Fruit fly (Drosophila melanogaster) whole organism, adult: Measurements from ENCODE around the gene emc.

Experiments
- CG11617 ChIP-seq: fragments of 200-800 bp; sonication (Bioruptor generic); optimal IDR thresholded peaks from 2 replicates; lab custom pipeline; 2017; ENCODE audit warnings: mild to moderate bottlenecking, missing biosample characterization, missing genetic modification reagents, missing genetic modification characterization
- CG12768 ChIP-seq: fragments of 200-800 bp; sonication (Bioruptor generic); optimal IDR thresholded peaks from 2 replicates; lab custom pipeline; 2017; ENCODE audit warnings: missing biosample characterization, missing genetic modification characterization, mild to moderate bottlenecking, moderate library complexity, missing genetic modification reagents
- CG1620 ChIP-seq: fragments of 200-800 bp; sonication (Bioruptor generic); optimal IDR thresholded peaks from 2 replicates; lab custom pipeline; 2016; ENCODE audit warnings: missing biosample characterization, missing genetic modification characterization
- CG33017 ChIP-seq: fragments of 200-800 bp; sonication (Bioruptor generic); optimal IDR thresholded peaks from 2 replicates; lab custom pipeline; 2018; ENCODE audit warnings: missing biosample characterization, mild to moderate bottlenecking, missing genetic modification characterization, moderate library complexity
- CG5204 ChIP-seq: fragments of 200-800 bp; sonication (Bioruptor generic); optimal IDR thresholded peaks from 2 replicates; lab custom pipeline; 2016; ENCODE audit warnings: missing biosample characterization, missing genetic modification characterization
- Clk ChIP-seq: fragments of 200-800 bp; sonication (Bioruptor generic); optimal IDR thresholded peaks from 2 replicates; lab custom pipeline; 2017; ENCODE audit warnings: missing biosample characterization, missing genetic modification characterization
- Crg-1 ChIP-seq: fragments of 200-800 bp; sonication (Bioruptor generic); optimal IDR thresholded peaks from 2 replicates; lab custom pipeline; 2016; ENCODE audit warnings: missing biosample characterization, missing genetic modification characterization
- bab1 ChIP-seq: fragments of 200-800 bp; sonication (Bioruptor generic); optimal IDR thresholded peaks from 3 replicates; lab custom pipeline; 2019; ENCODE audit warnings: missing biosample characterization, mild to moderate bottlenecking, missing genetic modification characterization, moderate library complexity
- cnc ChIP-seq, 2 experiments: fragments of >200 bp; optimal IDR thresholded peaks; 2 replicates each; lab custom pipeline; 2017
- kay ChIP-seq: fragments of 200-800 bp; sonication (Bioruptor generic); peaks from one replicate; lab custom pipeline; 2016; ENCODE audit warnings: missing biosample characterization, missing genetic modification characterization, borderline replicate concordance
- pad ChIP-seq: fragments of 200-800 bp; sonication (Bioruptor generic); optimal IDR thresholded peaks from 3 replicates; lab custom pipeline; 2017; ENCODE audit warnings: missing biosample characterization, missing genetic modification characterization, mild to moderate bottlenecking, moderate library complexity, missing genetic modification reagents

DNA sequence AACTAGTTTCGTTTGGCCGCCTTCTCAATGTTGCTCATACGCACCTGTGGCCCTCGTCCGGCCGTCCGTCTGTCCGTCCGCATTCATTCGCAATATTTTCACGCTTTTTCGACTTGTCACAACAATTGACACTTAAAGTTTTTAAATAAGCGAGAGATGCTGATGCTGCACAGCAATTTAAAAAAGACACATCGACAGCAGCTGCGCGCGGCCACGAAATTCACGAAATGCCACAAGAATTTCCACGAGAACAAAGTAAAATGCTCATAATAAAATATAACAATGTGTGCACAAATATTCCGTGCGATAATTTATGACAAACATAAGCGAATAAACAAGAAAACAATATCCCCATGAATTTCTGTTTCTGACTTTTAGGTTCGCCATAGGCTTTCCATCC lies 37.6 kb downstream of the emc start:
- TF ChIP-seq CG5204 (GFP tag; lab: Kevin White, UChicago) = no peak
- TF ChIP-seq Clk (GFP tag; lab: Kevin White, UChicago) = no peak
- TF ChIP-seq cnc (optimal IDR thresholded peaks at IDR 0.05; lab: Kevin White, UChicago) = no peak
- TF ChIP-seq bab1 (GFP tag; lab: Kevin White, UChicago) = no peak
- TF ChIP-seq kay = no peak
- TF ChIP-seq CG11617 = no peak
- no peak for TF ChIP-seq CG1620 (GFP tag; lab: Kevin White, UChicago)
- TF ChIP-seq pad (GFP tag; lab: Kevin White, UChicago) = no peak
- TF ChIP-seq CG12768 (GFP tag; lab: Kevin White, UChicago) = no peak
- TF ChIP-seq Crg-1 (GFP tag; lab: Kevin White, UChicago) = no peak
- TF ChIP-seq CG33017 = no peak
